Worm (Caenorhabditis elegans) whole organism, L3 larva: ENCODE measurements around the gene gcsh-1.

Source experiments
- ceh-82 ChIP-seq: fragments of 150-350 bp; optimal IDR thresholded peaks from 2 replicates; lab custom pipeline; 2014; ENCODE audit warnings: missing biosample characterization, missing genetic modification characterization
- ceh-9 ChIP-seq: sonication (generic microtip); optimal IDR thresholded peaks from 2 replicates; lab custom pipeline; 2018; ENCODE audit warnings: missing biosample characterization, missing genetic modification characterization
- elt-3 ChIP-seq, 3 experiments: fragments of 150-350 bp in 1 of 3; sonication (generic microtip) in 2 of 3; optimal IDR thresholded peaks; 2 replicates in 2 of 3; 4 replicates in 1 of 3; lab custom pipeline; 2014 to 2017; ENCODE audit warnings: missing biosample characterization in 3 of 3, missing genetic modification characterization in 3 of 3
- lsy-12 ChIP-seq: sonication (generic microtip); optimal IDR thresholded peaks from 2 replicates; lab custom pipeline; 2016; ENCODE audit warnings: mild to moderate bottlenecking, missing genetic modification characterization, missing compliant biosample characterization
- mdl-1 ChIP-seq: fragments of 150-350 bp; optimal IDR thresholded peaks from 2 replicates; lab custom pipeline; 2014; ENCODE audit warnings: missing biosample characterization, missing genetic modification characterization
- nhr-11 ChIP-seq: fragments of 150-350 bp; optimal IDR thresholded peaks from 2 replicates; lab custom pipeline; 2014; ENCODE audit warnings: missing biosample characterization, missing genetic modification characterization
- nhr-237 ChIP-seq: fragments of 150-350 bp; optimal IDR thresholded peaks from 2 replicates; lab custom pipeline; 2014; ENCODE audit warnings: missing biosample characterization, missing genetic modification characterization
- nhr-43 ChIP-seq: sonication (generic microtip); optimal IDR thresholded peaks from 2 replicates; lab custom pipeline; 2016; ENCODE audit warnings: mild to moderate bottlenecking, missing genetic modification characterization, missing compliant biosample characterization; ENCODE audit not compliant: poor library complexity, severe bottlenecking
- pha-4 ChIP-seq: fragments of 150-350 bp; optimal IDR thresholded peaks from 2 replicates; lab custom pipeline; 2014; ENCODE audit warnings: missing biosample characterization, missing genetic modification reagents, missing genetic modification characterization
- sea-2 ChIP-seq: fragments of 150-350 bp; sonication (generic microtip); optimal IDR thresholded peaks from 4 replicates; lab custom pipeline; 2014; ENCODE audit warnings: missing biosample characterization, missing genetic modification reagents, missing genetic modification characterization
- skn-1 ChIP-seq: fragments of 150-350 bp; optimal IDR thresholded peaks from 2 replicates; lab custom pipeline; 2014; ENCODE audit warnings: missing biosample characterization, missing genetic modification characterization
- zag-1 ChIP-seq: fragments of 150-350 bp; optimal IDR thresholded peaks from 2 replicates; lab custom pipeline; 2014; ENCODE audit warnings: missing biosample characterization, missing genetic modification characterization

ce11 chrX:14543224-14543623 lies 28.4 kb upstream of the gcsh-1 start, which contains the start of gene T24C2.3:
- TF ChIP-seq ceh-9, result no peak
- no peak for TF ChIP-seq nhr-43 (tag; lab: Kevin White, UChicago)
- no peak for TF ChIP-seq lsy-12 (tag; lab: Kevin White, UChicago)
- no peak for TF ChIP-seq sea-2 (GFP tag; lab: Kevin White, UChicago)
- TF ChIP-seq elt-3 (tag; optimal IDR thresholded peaks at IDR 0.05; lab: Kevin White, UChicago), result no peak
- TF ChIP-seq skn-1, result no peak
- no peak for TF ChIP-seq pha-4 (tag; lab: Kevin White, UChicago)
- no peak for TF ChIP-seq mdl-1 (tag; lab: Kevin White, UChicago)
- TF ChIP-seq nhr-237 (tag; lab: Kevin White, UChicago), result no peak
- TF ChIP-seq ceh-82 (tag; lab: Kevin White, UChicago), result no peak
- no peak for TF ChIP-seq zag-1 (tag; lab: Kevin White, UChicago)
- TF ChIP-seq nhr-11 (tag; lab: Kevin White, UChicago), result no peak
